Fruit fly (Drosophila melanogaster) Kc167 (cell line): Measurements from ENCODE around the gene msl-2.

Source experiments
- h ChIP-seq: fragments of >200 bp; optimal IDR thresholded peaks from 3 replicates; lab custom pipeline; 2018; ENCODE audit warnings: missing external identifiers
- insv ChIP-seq: fragments of >200 bp; optimal IDR thresholded peaks from 3 replicates; lab custom pipeline; 2018; ENCODE audit warnings: missing external identifiers
- psq ChIP-seq: fragments of >200 bp; optimal IDR thresholded peaks from 2 replicates; lab custom pipeline; 2017; ENCODE audit warnings: missing external identifiers
- ttk ChIP-seq: sonication (Bioruptor generic); optimal IDR thresholded peaks from 2 replicates; lab custom pipeline; 2017; ENCODE audit warnings: missing external identifiers

dm6 chr2L:3480443-3480839 is 14.5 kb upstream of the msl-2 start:
- TF ChIP-seq ttk: no peak
- no peak for TF ChIP-seq h (lab: Kevin White, UChicago)
- TF ChIP-seq psq: no peak
- no peak for TF ChIP-seq insv (lab: Kevin White, UChicago)
